Worm (Caenorhabditis elegans): Measurements from ENCODE around the gene C34D10.1.

The C34D10.1 gene

DNA sequence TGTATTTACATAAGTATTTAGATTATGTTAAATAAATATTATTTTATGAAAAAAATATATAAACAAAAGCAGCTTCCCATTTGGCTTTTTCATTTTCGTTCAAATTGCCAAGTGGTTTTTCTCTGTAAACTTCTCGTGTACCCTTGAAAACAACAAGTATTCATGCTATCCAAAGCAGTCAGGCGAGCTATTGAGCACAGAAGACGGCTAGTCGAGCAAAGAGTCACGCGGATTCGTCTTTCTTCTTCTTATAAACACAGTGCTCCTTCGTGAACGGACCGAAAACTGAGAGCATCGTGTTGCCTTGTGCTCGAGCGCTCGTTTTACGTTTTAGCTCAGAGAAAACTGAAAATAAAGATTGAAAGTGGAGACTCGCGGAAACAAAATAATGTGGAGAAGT lies 13.4 kb upstream of the C34D10.1 start:
- TF ChIP-seq unc-62 (GFP tag; optimal IDR thresholded peaks at IDR 0.05): no peak

DNA sequence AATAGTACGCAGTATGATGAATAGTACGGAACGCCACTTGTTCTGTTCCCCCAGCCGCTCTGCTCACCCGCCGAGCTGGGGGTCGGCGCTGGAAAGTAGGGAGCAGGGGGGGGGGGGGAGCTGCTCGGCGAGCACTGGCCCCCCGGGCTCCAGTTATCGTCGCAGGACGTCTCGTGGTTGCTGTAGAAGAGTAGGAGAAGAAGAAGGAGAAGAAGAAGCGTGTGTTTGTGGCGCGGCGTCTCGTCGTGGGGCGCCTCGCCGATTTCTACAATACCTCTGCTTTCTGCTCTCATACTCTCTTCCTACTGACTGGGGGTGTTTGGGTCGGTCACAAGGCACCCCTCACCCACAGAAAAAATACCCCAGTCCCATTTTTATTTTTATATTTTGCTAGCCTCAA lies 12.0 kb upstream of the C34D10.1 start:
- TF ChIP-seq unc-62 (GFP tag; optimal IDR thresholded peaks at IDR 0.05): no peak

DNA sequence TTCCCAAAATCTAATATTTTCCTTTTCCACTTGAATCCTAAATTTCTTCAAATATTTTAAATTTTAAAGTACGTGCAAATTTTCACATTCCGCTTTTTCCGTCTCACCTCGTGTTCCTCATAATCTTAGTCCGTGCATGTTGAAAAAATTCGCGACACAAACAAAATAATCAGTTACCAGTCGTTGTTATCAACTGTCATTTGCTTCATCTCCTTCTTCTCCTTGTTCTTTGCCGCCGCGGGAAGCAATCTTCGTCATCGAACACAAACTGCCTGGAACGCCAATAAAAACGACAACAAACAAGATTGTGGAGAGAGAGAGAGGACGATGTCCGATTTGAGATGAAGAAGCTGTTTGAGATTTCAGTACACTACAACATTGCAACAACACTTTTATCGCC lies 11.5 kb upstream of the C34D10.1 start, which contains the start of gene C34D10.5:
C34D10.5 (plus strand) TSS at position 269 of the 400 bp plus-strand sequence.
- no peak for TF ChIP-seq unc-62 (GFP tag; optimal IDR thresholded peaks at IDR 0.05)

DNA sequence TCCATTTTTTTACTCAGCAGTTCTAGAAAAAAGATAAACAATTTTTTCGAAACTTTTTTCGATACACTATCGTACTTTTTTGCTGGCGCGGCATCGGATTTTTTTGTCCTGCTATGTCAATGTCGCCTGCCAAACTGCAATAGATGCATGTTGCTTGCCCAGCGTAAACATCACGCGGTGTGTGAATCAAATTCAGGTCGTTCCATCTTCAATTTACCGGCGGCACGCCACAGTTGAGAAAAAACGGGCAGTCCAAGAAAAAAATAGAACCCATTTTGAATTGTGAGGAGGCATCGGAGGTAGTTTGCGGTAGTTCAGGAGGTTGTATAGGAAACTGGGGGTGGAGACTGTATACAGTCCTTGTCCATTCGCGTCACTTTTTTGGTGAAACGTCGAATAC lies 10.8 kb upstream of the C34D10.1 start:
- TF ChIP-seq unc-62 (GFP tag; optimal IDR thresholded peaks at IDR 0.05): no peak

DNA sequence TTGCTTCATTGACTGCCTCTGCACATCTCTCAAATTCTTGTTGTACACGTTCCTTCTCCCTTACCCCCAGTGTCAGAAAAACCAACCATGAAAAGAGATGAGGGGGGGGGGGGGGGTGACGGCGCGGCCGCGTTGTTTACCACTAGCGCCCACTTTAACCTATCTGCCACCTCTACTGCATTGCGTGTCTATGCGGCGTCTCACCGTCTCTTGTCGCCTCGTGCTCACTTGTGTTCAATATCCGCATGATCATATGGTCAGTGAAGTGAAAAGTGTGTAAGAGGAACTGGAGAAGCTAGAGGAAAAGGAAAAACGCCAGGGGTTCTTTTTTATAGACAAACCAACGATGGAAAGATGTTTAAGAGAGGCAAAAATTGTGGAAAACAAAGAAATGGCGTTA lies 9.6 kb upstream of the C34D10.1 start:
- no peak for TF ChIP-seq unc-62 (GFP tag; optimal IDR thresholded peaks at IDR 0.05)

DNA sequence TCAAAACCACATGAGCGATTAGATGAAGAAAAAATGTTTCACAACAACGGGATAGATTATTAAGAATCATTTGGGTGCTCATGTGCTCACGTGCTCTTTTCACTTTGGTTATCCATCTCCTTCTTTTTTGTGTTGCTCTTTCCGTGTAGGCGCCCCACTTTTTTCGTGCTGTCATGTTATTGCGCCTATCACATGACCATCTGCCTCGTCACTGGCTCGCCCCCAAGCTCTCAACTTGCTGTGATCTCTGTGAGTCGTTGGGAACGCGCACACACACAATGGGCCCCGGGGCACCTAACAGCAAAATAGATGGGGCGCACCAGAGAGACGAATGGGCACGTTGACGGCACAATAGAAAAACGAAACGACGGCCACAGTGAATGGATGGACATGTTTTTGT lies 7.7 kb upstream of the C34D10.1 start:
- no peak for TF ChIP-seq unc-62 (GFP tag; optimal IDR thresholded peaks at IDR 0.05)

DNA sequence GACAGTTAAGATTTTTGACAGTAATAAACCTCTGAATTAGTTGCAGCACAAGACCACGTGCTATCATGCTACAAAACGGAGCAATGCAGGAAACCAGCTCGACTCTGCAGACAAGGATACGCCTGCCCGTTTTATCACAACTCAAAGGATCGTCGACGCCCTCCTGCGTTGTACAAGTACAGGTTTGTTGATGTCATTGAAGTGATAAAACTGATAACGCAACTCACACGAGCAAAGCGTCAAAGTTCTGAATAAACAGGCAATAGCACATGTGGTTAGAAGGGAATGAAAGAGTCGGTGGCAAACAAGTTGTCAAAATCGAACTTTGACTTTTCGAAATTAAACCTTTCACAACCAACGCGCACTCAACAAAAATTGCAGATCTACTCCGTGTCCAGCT lies 6.6 kb upstream of the C34D10.1 start:
- no peak for TF ChIP-seq unc-62 (GFP tag; optimal IDR thresholded peaks at IDR 0.05)

DNA sequence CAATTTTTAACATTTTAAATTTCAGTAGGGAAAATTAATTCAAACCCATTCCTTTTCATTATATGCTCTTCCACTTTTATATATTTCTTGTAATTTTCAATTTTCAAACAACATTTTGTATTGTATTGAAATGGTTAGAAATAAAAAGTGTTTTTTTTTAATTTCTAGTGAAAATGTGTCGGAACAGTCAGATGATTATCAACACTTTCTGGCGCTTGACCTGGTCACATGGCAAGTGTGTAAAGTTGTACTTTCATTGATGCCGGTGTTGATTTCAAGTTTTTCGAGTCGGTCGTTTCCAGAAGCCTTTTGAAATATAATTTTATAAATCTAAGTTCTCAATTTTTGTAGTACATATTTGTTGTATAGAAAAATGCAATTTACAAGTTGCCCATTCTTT lies 2.6 kb upstream of the C34D10.1 start:
- no peak for TF ChIP-seq unc-62 (GFP tag; optimal IDR thresholded peaks at IDR 0.05)

DNA sequence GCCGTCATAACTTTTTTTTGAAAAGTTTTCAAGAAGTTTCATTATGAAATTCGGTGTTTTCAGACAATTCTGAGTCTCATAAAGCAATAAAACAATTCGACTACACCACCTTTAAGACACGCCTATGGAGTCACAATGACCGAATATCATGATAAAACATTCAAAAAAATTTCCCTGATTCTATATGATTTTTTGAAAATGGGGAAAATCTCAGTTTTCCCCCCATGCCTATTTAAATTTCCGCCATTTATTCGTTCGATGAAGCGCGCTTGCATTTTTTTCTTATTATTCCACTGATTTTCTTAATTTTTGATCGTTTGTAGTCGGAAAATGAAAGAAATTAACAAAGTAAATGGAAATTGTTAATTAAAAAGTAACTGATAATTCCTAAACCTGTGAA lies 1.8 kb upstream of the C34D10.1 start:
- no peak for TF ChIP-seq unc-62 (GFP tag; optimal IDR thresholded peaks at IDR 0.05)

DNA sequence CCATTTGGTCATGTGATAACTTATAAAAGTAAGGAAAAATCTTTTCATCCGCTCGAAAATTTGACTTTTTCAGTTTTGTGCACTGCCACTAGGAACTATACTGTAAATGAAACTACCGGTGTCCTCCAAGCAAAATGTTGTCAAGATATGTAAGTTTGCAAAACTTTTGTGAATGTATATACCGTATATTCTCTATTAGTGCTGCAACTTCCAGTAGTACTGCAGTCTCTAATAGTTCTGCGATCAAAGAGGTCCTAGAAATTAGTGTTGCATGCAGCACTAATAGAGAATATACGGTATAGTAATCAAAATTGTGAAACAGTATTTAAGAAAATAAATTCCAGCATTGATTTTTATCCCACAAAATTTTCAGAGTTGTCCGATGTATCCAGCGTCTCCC lies 753 bp downstream of the C34D10.1 start:
- no peak for TF ChIP-seq unc-62 (GFP tag; optimal IDR thresholded peaks at IDR 0.05)

DNA sequence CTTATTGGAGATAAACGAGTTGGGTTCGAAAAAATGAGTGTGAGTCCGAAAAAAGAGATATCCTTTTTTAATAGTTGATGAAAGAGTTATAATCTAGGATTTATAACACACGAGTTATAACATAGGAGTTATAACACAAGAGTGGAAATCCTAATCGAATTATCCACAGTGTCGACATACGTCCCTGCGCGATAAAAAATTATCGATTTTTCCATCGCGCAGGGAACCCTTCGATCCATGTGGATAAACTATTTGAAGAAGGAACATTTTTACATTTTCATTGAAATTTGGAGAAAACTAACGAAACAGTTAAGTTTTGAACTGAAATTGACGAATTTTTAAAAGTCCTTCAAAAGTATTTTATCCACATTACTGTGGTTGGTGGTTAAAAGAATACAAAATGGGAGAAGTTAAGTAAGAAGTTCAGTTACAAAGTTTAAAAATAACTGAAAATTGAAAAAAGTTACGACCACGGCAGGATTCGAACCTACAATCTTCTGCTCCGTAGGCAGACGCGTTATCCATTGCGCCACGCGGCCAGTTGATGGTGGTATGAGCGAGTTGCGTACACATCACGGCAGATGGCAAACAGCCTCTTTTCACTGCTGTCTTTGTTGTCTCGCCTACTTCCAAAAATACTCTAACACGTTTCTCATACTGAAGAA lies 7.1 kb downstream of the C34D10.1 start:
- peak; percentile 68 for TF ChIP-seq unc-62 (GFP tag; optimal IDR thresholded peaks at IDR 0.05)

DNA sequence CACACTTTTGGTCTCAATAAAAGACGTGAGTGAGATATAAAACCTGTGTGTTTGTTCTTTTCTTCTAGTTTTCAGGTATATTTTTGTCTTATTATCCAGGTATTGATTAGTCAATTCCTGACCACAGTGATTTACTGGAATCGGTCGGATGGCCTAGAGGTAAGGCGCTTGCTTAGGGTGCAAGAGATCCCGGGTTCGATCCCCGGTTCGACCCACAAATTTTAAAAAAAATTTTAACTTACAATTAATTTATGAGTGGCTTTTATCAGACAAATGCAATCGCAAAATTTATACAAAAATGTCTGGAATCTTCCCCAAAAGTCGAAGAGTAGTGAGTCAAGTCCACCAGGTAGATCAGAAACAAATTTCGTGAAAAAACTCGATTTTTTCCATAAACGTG lies 8.1 kb downstream of the C34D10.1 start:
- no peak for TF ChIP-seq unc-62 (GFP tag; optimal IDR thresholded peaks at IDR 0.05)

DNA sequence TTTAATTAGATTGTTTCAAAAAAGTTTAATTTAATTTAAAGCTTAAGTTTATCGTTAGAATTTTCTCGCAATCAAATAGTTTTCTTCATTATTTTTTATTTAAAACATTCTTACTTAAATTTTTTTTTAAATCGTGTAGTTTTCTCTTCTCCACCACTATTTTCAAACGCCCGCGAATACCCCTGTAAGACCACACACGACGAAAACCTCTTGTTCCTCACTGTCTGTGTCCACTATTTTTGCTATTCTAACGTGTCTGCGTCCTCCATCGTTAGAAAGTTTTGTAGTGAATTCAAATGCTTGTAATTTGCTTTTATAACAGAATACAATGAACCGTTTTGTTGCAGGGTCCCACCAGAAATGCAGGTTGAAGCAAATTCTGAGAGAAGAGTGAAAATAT lies 11.7 kb downstream of the C34D10.1 start, which contains the start of gene xol-1:
xol-1 (plus strand) TSS at position 347 of the 400 bp plus-strand sequence.
- TF ChIP-seq unc-62 (GFP tag; optimal IDR thresholded peaks at IDR 0.05): no peak

DNA sequence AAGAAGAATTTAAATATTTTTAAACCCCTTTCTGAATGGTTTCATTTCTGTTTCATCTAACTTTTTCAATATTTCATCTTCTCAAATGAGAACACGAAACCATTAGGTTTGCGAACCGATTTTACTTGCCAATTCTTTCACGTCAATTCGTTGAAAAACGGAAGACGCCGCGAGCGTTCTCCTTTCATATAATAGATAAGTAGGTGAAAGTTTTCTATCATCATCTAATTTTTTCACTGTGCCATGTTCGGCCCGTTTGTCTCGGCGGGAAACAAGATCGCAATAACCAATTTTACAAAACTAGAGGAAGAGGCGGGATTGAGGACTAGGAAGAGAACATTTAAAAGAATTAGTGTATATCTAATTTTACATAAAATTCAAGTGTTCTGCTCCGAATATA lies 15.9 kb downstream of the C34D10.1 start, which contains the start of gene C18A11.4:
C18A11.4 (plus strand) TSS at position 367 of the 400 bp plus-strand sequence.
- TF ChIP-seq unc-62 (GFP tag; optimal IDR thresholded peaks at IDR 0.05): no peak

DNA sequence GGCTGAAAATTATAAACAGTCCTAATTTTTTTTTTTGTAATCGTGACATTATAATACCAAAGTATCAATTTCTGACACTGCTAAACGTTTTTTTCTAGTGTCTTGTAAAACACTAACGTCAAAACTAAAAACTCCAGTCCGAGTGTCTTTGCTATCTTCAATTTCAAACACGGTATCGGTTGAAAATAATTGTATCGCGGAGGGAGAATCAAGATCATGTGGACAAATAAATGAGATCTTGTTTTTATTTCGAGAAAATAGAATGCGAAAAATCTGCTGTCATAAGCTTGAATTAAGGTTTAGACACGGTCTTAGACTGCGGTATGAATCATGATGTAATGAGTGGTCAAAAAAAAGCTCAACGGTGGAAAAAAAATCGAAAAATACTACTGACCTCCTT lies 19.4 kb downstream of the C34D10.1 start:
- no peak for TF ChIP-seq unc-62 (GFP tag; optimal IDR thresholded peaks at IDR 0.05)

DNA sequence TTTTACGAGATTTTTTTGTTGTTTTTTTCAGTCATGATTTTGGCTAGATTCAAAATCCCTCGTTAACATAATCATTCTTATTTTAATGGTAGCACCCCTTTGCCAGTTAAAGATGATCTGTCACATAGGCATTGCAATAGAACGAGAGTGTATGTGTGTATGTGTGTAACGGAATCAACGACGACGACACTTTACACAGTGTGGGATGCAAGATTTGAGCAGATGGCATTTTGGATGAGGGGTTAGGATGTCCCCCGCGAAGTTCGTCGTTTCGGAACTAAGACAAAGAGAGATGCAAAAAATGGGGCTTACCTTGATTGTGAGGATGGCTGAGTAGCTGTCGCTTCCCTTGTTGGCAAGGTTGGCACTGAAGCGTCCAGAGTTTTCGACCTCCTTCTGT lies 22.8 kb downstream of the C34D10.1 start:
- no peak for TF ChIP-seq unc-62 (GFP tag; optimal IDR thresholded peaks at IDR 0.05)

DNA sequence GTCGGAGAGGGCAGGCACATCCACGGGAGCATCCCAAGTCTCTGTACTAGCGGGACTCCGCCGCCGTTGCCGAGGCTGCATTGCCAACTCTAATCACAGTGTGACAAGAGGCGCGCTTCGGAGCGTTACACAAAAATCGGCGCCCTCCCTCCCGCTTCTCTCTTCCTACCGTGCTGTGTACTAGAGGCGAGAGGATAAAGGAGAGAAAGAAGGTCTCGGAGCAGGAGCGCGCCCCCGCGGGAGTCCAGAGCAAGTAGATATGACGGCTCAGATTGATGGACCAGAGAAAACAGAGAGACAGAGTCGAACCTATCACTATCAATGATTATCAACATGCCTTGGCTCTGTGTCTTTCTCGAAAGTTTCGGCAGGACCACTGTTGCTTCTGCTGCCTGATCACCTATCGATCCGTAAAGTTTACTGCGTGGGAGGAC lies 23.7 kb downstream of the C34D10.1 start:
- no peak for TF ChIP-seq unc-62 (GFP tag; optimal IDR thresholded peaks at IDR 0.05)

DNA sequence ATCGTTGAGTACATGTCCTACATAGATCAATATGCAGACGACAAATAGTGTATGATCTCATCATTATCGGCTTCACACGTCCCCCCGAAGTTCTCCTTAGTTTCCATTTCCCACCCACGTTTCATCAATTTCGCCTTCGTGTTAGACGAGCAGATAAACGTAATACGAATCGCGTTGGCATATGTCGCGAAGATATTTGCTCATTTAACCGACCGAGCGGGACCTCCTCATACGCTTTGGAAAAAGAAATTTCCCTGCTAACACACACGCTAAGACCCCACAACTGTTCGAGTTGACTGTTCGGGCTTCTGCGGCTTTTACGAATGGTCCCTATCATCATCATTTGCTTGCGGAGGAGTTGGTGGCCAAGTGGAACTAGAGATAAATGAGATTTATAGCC lies 25.2 kb downstream of the C34D10.1 start:
- no peak for TF ChIP-seq unc-62 (GFP tag; optimal IDR thresholded peaks at IDR 0.05)
